Fruit fly (Drosophila melanogaster) whole organism, embryonic: Measurements from ENCODE around the gene Fas2.

ENCODE experiments used
- Bgb ChIP-seq: fragments of 200-800 bp; sonication (Bioruptor generic); IDR thresholded peaks from 2 replicates; pipeline ENCODE4 v1.3.6; 2022; ENCODE audit warnings: missing biosample characterization, missing genetic modification characterization; ENCODE audit not compliant: partially characterized antibody
- CG11504 ChIP-seq: fragments of 200-800 bp; sonication (Bioruptor generic); optimal IDR thresholded peaks from 3 replicates; lab custom pipeline; 2019; ENCODE audit warnings: missing biosample characterization, mild to moderate bottlenecking, missing genetic modification characterization, moderate library complexity
- CG11696 ChIP-seq: fragments of 200-800 bp; sonication (Bioruptor generic); IDR thresholded peaks from 2 replicates; pipeline ENCODE4 v1.3.6; 2022; ENCODE audit warnings: missing biosample characterization, missing genetic modification characterization
- CG15479 ChIP-seq: fragments of 200-800 bp; sonication (Bioruptor generic); optimal IDR thresholded peaks from 3 replicates; lab custom pipeline; 2019; ENCODE audit warnings: missing biosample characterization, mild to moderate bottlenecking, missing genetic modification characterization, moderate library complexity
- CG17328 ChIP-seq: fragments of 200-800 bp; sonication (Bioruptor generic); IDR thresholded peaks from 2 replicates; pipeline ENCODE4 v1.3.6; 2022; ENCODE audit warnings: missing biosample characterization, missing genetic modification characterization
- CG17359 ChIP-seq: fragments of 200-800 bp; sonication (Bioruptor generic); optimal IDR thresholded peaks from 3 replicates; lab custom pipeline; 2018; ENCODE audit warnings: missing biosample characterization, mild to moderate bottlenecking, missing genetic modification characterization, moderate library complexity
- CG2889 ChIP-seq: fragments of 200-800 bp; sonication (Bioruptor generic); IDR thresholded peaks from 3 replicates; pipeline ENCODE4 v1.3.6; 2022; ENCODE audit warnings: missing biosample characterization, missing genetic modification characterization
- CG32772 ChIP-seq: fragments of 200-800 bp; sonication (Bioruptor generic); IDR thresholded peaks from 2 replicates; pipeline ENCODE4 v1.3.6; 2022; ENCODE audit warnings: missing biosample characterization, missing genetic modification characterization
- CG33557 ChIP-seq: fragments of 200-800 bp; sonication (Bioruptor generic); optimal IDR thresholded peaks from 2 replicates; lab custom pipeline; 2019; ENCODE audit warnings: missing biosample characterization, mild to moderate bottlenecking, missing genetic modification characterization, moderate library complexity
- CG4617 ChIP-seq: fragments of 200-800 bp; sonication (Bioruptor generic); optimal IDR thresholded peaks from 3 replicates; lab custom pipeline; 2016; ENCODE audit warnings: missing biosample characterization, missing genetic modification characterization, borderline replicate concordance
- CG4707 ChIP-seq: fragments of 200-800 bp; sonication (Bioruptor generic); optimal IDR thresholded peaks from 2 replicates; lab custom pipeline; 2018; ENCODE audit warnings: missing biosample characterization, mild to moderate bottlenecking, missing genetic modification characterization, moderate library complexity
- CG6765 ChIP-seq: fragments of 200-800 bp; sonication (Bioruptor generic); optimal IDR thresholded peaks from 3 replicates; lab custom pipeline; 2017; ENCODE audit warnings: missing biosample characterization, mild to moderate bottlenecking, missing genetic modification characterization
- CG7556 ChIP-seq: fragments of 200-800 bp; sonication (Bioruptor generic); optimal IDR thresholded peaks from 2 replicates; lab custom pipeline; 2017; ENCODE audit warnings: missing biosample characterization, mild to moderate bottlenecking, missing genetic modification characterization
- CG9932 ChIP-seq: fragments of 200-800 bp; sonication (Bioruptor generic); IDR thresholded peaks from 2 replicates; pipeline ENCODE4 v1.3.6; 2022; ENCODE audit warnings: missing biosample characterization, missing genetic modification characterization
- Dbx ChIP-seq: fragments of 200-800 bp; sonication (Bioruptor generic); IDR thresholded peaks from 3 replicates; pipeline ENCODE4 v1.3.6; 2022; ENCODE audit warnings: missing biosample characterization, missing genetic modification characterization
- Deaf1 ChIP-seq: fragments of 200-800 bp; optimal IDR thresholded peaks from 3 replicates; lab custom pipeline; 2019; ENCODE audit warnings: missing biosample characterization, mild to moderate bottlenecking, missing genetic modification characterization, moderate library complexity
- E2f1 ChIP-seq: fragments of 200-800 bp; sonication (Bioruptor generic); IDR thresholded peaks from 2 replicates; pipeline ENCODE4 v1.3.6; 2022; ENCODE audit warnings: missing biosample characterization, missing genetic modification characterization
- GATAe ChIP-seq: fragments of 200-800 bp; sonication (Bioruptor generic); conservative IDR thresholded peaks from 2 replicates; pipeline ENCODE4 v1.3.6; 2022; ENCODE audit warnings: missing biosample characterization, missing genetic modification characterization
- Hmr ChIP-seq: fragments of 200-800 bp; sonication (Bioruptor generic); optimal IDR thresholded peaks from 3 replicates; lab custom pipeline; 2017; ENCODE audit warnings: mild to moderate bottlenecking, missing biosample characterization, missing genetic modification reagents, missing genetic modification characterization
- Hr51 ChIP-seq, 2 experiments: fragments of 200-800 bp; sonication (Bioruptor generic); optimal IDR thresholded peaks; 2 replicates in 1 of 2; 3 replicates in 1 of 2; lab custom pipeline; 2016 to 2018; ENCODE audit warnings: missing biosample characterization in 2 of 2, missing genetic modification characterization in 2 of 2, mild to moderate bottlenecking in 1 of 2, moderate library complexity in 1 of 2
- Jarid2 ChIP-seq: fragments of 200-800 bp; sonication (Bioruptor generic); optimal IDR thresholded peaks from 3 replicates; lab custom pipeline; 2017; ENCODE audit warnings: mild to moderate bottlenecking, missing biosample characterization, missing genetic modification reagents, missing genetic modification characterization
- Mrtf ChIP-seq: fragments of 200-800 bp; sonication (Bioruptor generic); IDR thresholded peaks from 3 replicates; pipeline ENCODE4 v1.3.6; 2022; ENCODE audit warnings: missing biosample characterization, missing genetic modification characterization
- Neu2 ChIP-seq: fragments of 200-800 bp; sonication (Bioruptor generic); optimal IDR thresholded peaks from 3 replicates; lab custom pipeline; 2016; ENCODE audit warnings: missing biosample characterization, missing genetic modification characterization, borderline replicate concordance
- Ptx1 ChIP-seq: fragments of 200-800 bp; sonication (Bioruptor generic); IDR thresholded peaks from 2 replicates; pipeline ENCODE4 v1.3.6; 2022; ENCODE audit warnings: missing biosample characterization, missing genetic modification characterization
- Rx ChIP-seq: fragments of 200-800 bp; sonication (Bioruptor generic); IDR thresholded peaks from 2 replicates; pipeline ENCODE4 v1.3.6; 2022; ENCODE audit warnings: missing biosample characterization, missing genetic modification characterization
- Stat92E ChIP-seq, 3 experiments: fragments of >200 bp in 2 of 3; fragments of 200-800 bp in 1 of 3; sonication (Bioruptor generic) in 1 of 3; optimal IDR thresholded peaks; 2 replicates each; lab custom pipeline; 2017 to 2019; ENCODE audit warnings: missing biosample characterization in 3 of 3, missing genetic modification characterization in 3 of 3, mild to moderate bottlenecking in 1 of 3, moderate library complexity in 1 of 3
- Usf ChIP-seq: fragments of 200-800 bp; sonication (Bioruptor generic); optimal IDR thresholded peaks from 2 replicates; lab custom pipeline; 2017; ENCODE audit warnings: missing genotype, missing biosample characterization, missing genetic modification characterization
- abd-A ChIP-seq: fragments of 200-800 bp; sonication (Bioruptor generic); optimal IDR thresholded peaks from 3 replicates; lab custom pipeline; 2019; ENCODE audit warnings: missing biosample characterization, mild to moderate bottlenecking, missing genetic modification characterization, moderate library complexity
- aop ChIP-seq: fragments of 200-800 bp; sonication (Bioruptor generic); IDR thresholded peaks from 2 replicates; pipeline ENCODE4 v1.3.6; 2022; ENCODE audit warnings: missing biosample characterization, missing genetic modification characterization
- ara ChIP-seq: fragments of 200-800 bp; sonication (Bioruptor generic); IDR thresholded peaks from 2 replicates; pipeline ENCODE4 v1.3.6; 2022; ENCODE audit warnings: missing biosample characterization, missing genetic modification characterization
- chn ChIP-seq: fragments of 200-800 bp; sonication (Bioruptor generic); optimal IDR thresholded peaks from 2 replicates; lab custom pipeline; 2016; ENCODE audit warnings: missing biosample characterization, missing genetic modification characterization
- crp ChIP-seq, 2 experiments: fragments of 200-800 bp; sonication (Bioruptor generic); optimal IDR thresholded peaks; 2 replicates in 1 of 2; 3 replicates in 1 of 2; lab custom pipeline; 2017; ENCODE audit warnings: missing biosample characterization in 2 of 2, missing genetic modification characterization in 2 of 2, mild to moderate bottlenecking in 1 of 2, moderate library complexity in 1 of 2
- cwo ChIP-seq: fragments of 200-800 bp; sonication (Bioruptor generic); optimal IDR thresholded peaks from 3 replicates; lab custom pipeline; 2017; ENCODE audit warnings: missing biosample characterization, missing genetic modification characterization, mild to moderate bottlenecking, moderate library complexity, missing genetic modification reagents
- dpn ChIP-seq, 2 experiments: fragments of 200-800 bp; sonication (Bioruptor generic); optimal IDR thresholded peaks; 3 replicates each; lab custom pipeline; 2016; ENCODE audit warnings: missing biosample characterization in 2 of 2, missing genetic modification characterization in 2 of 2
- fru ChIP-seq: fragments of >200 bp; optimal IDR thresholded peaks from 2 replicates; lab custom pipeline; 2017
- gcm ChIP-seq: fragments of 200-800 bp; sonication (Bioruptor generic); optimal IDR thresholded peaks from 2 replicates; lab custom pipeline; 2019; ENCODE audit warnings: missing biosample characterization, mild to moderate bottlenecking, missing genetic modification characterization, moderate library complexity
- grau ChIP-seq: fragments of 200-800 bp; optimal IDR thresholded peaks from 3 replicates; lab custom pipeline; 2019; ENCODE audit warnings: missing biosample characterization, mild to moderate bottlenecking, missing genetic modification characterization, moderate library complexity
- klu ChIP-seq: fragments of 200-800 bp; sonication (Bioruptor generic); IDR thresholded peaks from 2 replicates; pipeline ENCODE4 v1.3.6; 2022; ENCODE audit warnings: missing biosample characterization, missing genetic modification characterization
- maf-S ChIP-seq: fragments of 200-800 bp; sonication (Bioruptor generic); optimal IDR thresholded peaks from 2 replicates; lab custom pipeline; 2016; ENCODE audit warnings: missing biosample characterization, missing genetic modification characterization
- oc ChIP-seq: fragments of 200-800 bp; sonication (Bioruptor generic); optimal IDR thresholded peaks from 2 replicates; lab custom pipeline; 2018; ENCODE audit warnings: missing biosample characterization, mild to moderate bottlenecking, missing genetic modification characterization, moderate library complexity
- prd ChIP-seq, 3 experiments: fragments of >200 bp in 2 of 3; fragments of 200-800 bp in 1 of 3; sonication (Bioruptor generic) in 1 of 3; optimal IDR thresholded peaks in 2 of 3; IDR thresholded peaks in 1 of 3; 2 replicates in 2 of 3; 3 replicates in 1 of 3; pipeline versions ENCODE4 v1.3.6 to Lab custom; 2017 to 2022; ENCODE audit warnings: missing biosample characterization in 1 of 3, missing genetic modification characterization in 1 of 3
- row ChIP-seq: fragments of 200-800 bp; sonication (Bioruptor generic); IDR thresholded peaks from 3 replicates; pipeline ENCODE4 v1.3.6; 2022; ENCODE audit warnings: missing biosample characterization, missing genetic modification characterization
- sna ChIP-seq: fragments of 200-800 bp; sonication (Bioruptor generic); IDR thresholded peaks from 2 replicates; pipeline ENCODE4 v1.3.6; 2022; ENCODE audit warnings: missing biosample characterization, missing genetic modification characterization; ENCODE audit not compliant: partially characterized antibody
- stwl ChIP-seq: fragments of 200-800 bp; sonication (Bioruptor generic); optimal IDR thresholded peaks from 3 replicates; lab custom pipeline; 2018; ENCODE audit warnings: missing biosample characterization, mild to moderate bottlenecking, missing genetic modification characterization, moderate library complexity
- tll ChIP-seq, 2 experiments: fragments of 200-800 bp in 1 of 2; fragments of >200 bp in 1 of 2; sonication (Bioruptor generic) in 1 of 2; optimal IDR thresholded peaks; 2 replicates each; lab custom pipeline; 2017 to 2019; ENCODE audit warnings: missing biosample characterization in 2 of 2, missing genetic modification characterization in 2 of 2, mild to moderate bottlenecking in 1 of 2, moderate library complexity in 1 of 2
- tna ChIP-seq: fragments of 200-800 bp; sonication (Bioruptor generic); IDR thresholded peaks from 2 replicates; pipeline ENCODE4 v1.3.6; 2022; ENCODE audit warnings: missing biosample characterization, missing genetic modification characterization; ENCODE audit not compliant: partially characterized antibody
- wor ChIP-seq: fragments of 200-800 bp; sonication (Bioruptor generic); IDR thresholded peaks from 2 replicates; pipeline ENCODE4 v1.3.6; 2022; ENCODE audit warnings: missing biosample characterization, missing genetic modification characterization
- z ChIP-seq: fragments of 200-800 bp; sonication (Bioruptor generic); IDR thresholded peaks from 3 replicates; pipeline ENCODE4 v1.3.6; 2022; ENCODE audit warnings: missing biosample characterization, missing genetic modification characterization

Fas2 gene

dm6 chrX:4172143-4172771 is 33.6 kb downstream of the Fas2 start (continued):
- no peak for TF ChIP-seq Usf (GFP tag; lab: Kevin White, UChicago)
- peak; percentile 53 for TF ChIP-seq CG11504 (tag; lab: Kevin White, UChicago)
- no peak for TF ChIP-seq z (GFP tag; lab: Robert Waterston, UW)
- no peak for TF ChIP-seq oc (tag; lab: Kevin White, UChicago)
- no peak for TF ChIP-seq CG4707 (GFP tag; lab: Kevin White, UChicago)
- TF ChIP-seq Hr51 (GFP tag; optimal IDR thresholded peaks at IDR 0.05; lab: Kevin White, UChicago), result peak in 1 of 2 experiments; percentile 38
- TF ChIP-seq maf-S (GFP tag; lab: Kevin White, UChicago), result no peak
- TF ChIP-seq E2f1, result no peak
- no peak; the same call in 2 of the 3 replicates for TF ChIP-seq Mrtf (GFP tag; lab: Robert Waterston, UW)
- TF ChIP-seq dpn (GFP tag; optimal IDR thresholded peaks at IDR 0.05; lab: Kevin White, UChicago), result peak in 1 of 2 experiments; percentile 22
- peak; percentile 47 for TF ChIP-seq CG17359 (tag; lab: Kevin White, UChicago)
- TF ChIP-seq tll (GFP tag; optimal IDR thresholded peaks at IDR 0.05; lab: Kevin White, UChicago), result no peak
- TF ChIP-seq tna (GFP tag; lab: Robert Waterston, UW), result no peak
- TF ChIP-seq Stat92E (GFP tag; optimal IDR thresholded peaks at IDR 0.05; lab: Kevin White, UChicago), result no peak
- no peak for TF ChIP-seq chn (GFP tag; lab: Kevin White, UChicago)
- no peak for TF ChIP-seq CG33557 (GFP tag; lab: Kevin White, UChicago)
- TF ChIP-seq CG4617 (GFP tag; lab: Kevin White, UChicago), result no peak
- TF ChIP-seq grau (tag; lab: Kevin White, UChicago), result peak; percentile 24
- no peak for TF ChIP-seq Bgb (GFP tag; lab: Robert Waterston, UW)
- no peak for TF ChIP-seq gcm
- no peak for TF ChIP-seq CG6765 (GFP tag; lab: Kevin White, UChicago)
- no peak for TF ChIP-seq klu
- TF ChIP-seq Deaf1 (tag; lab: Kevin White, UChicago), result no peak
- TF ChIP-seq fru (lab: Kevin White, UChicago), result no peak
- 0 out of 3 replicates have a peak, but pooled peaks have one; percentile 17 for TF ChIP-seq Dbx
- TF ChIP-seq prd (optimal IDR thresholded peaks at IDR 0.05; lab: Kevin White, UChicago), result no peak
- peak; percentile 42; the same call in 2 of the 3 replicates for TF ChIP-seq prd (GFP tag; IDR thresholded peaks at IDR 0.05; lab: Robert Waterston, UW)
- peak; percentile 63 for TF ChIP-seq row (GFP tag; lab: Robert Waterston, UW)
- TF ChIP-seq Neu2 (GFP tag; lab: Kevin White, UChicago), result no peak
- peak; percentile 28; the same call in 1 of the 2 replicates for TF ChIP-seq ara (GFP tag; lab: Robert Waterston, UW)
- TF ChIP-seq sna (GFP tag; lab: Robert Waterston, UW), result no peak
- peak; percentile 52 for TF ChIP-seq Ptx1
- TF ChIP-seq aop (GFP tag; lab: Robert Waterston, UW), result no peak
- 0 out of 2 replicates have a peak, but pooled peaks have one; percentile 26 for TF ChIP-seq Rx
- TF ChIP-seq abd-A (tag; lab: Kevin White, UChicago), result no peak
- TF ChIP-seq CG7556 (GFP tag; lab: Kevin White, UChicago), result no peak
- no peak for TF ChIP-seq wor (GFP tag; lab: Robert Waterston, UW)
- TF ChIP-seq CG15479, result no peak
- no peak for TF ChIP-seq Hmr (GFP tag; lab: Kevin White, UChicago)
- TF ChIP-seq crp (GFP tag; optimal IDR thresholded peaks at IDR 0.05; lab: Kevin White, UChicago), result no peak
- TF ChIP-seq CG32772, result no peak
- TF ChIP-seq cwo (GFP tag; lab: Kevin White, UChicago), result no peak
- no peak for TF ChIP-seq CG17328
- no peak for TF ChIP-seq Jarid2 (GFP tag; lab: Kevin White, UChicago)
- TF ChIP-seq stwl, result no peak
- no peak for TF ChIP-seq CG11696
- no peak for TF ChIP-seq GATAe (GFP tag; lab: Robert Waterston, UW)
- TF ChIP-seq CG9932 (GFP tag; lab: Robert Waterston, UW), result no peak
- no peak for TF ChIP-seq CG2889 (GFP tag; lab: Robert Waterston, UW)
